Worm (Caenorhabditis elegans): Measurements from ENCODE around the gene B0457.6.

Gene B0457.6

ce11 chrII:8923187-8923586 lies 964 bp downstream of the B0457.6 start (continued):
- peak; percentile 16 for TF ChIP-seq hlh-11 (tag; optimal IDR thresholded peaks at IDR 0.05)
- no peak for TF ChIP-seq mxl-3 (GFP tag; optimal IDR thresholded peaks at IDR 0.05)
- TF ChIP-seq php-3 (GFP tag; IDR thresholded peaks at IDR 0.05) = no peak
- TF ChIP-seq Y5F2A.4 (GFP tag; optimal IDR thresholded peaks at IDR 0.05) = no peak
- TF ChIP-seq ZK337.2 (GFP tag; IDR thresholded peaks at IDR 0.05) = no peak
- TF ChIP-seq nhr-76 (tag; optimal IDR thresholded peaks at IDR 0.05) = no peak
- no peak for TF ChIP-seq ces-1 (GFP tag; optimal IDR thresholded peaks at IDR 0.05)
- peak; percentile 64 for TF ChIP-seq pqm-1 (tag; optimal IDR thresholded peaks at IDR 0.05)
- TF ChIP-seq dpl-1 (GFP tag; optimal IDR thresholded peaks at IDR 0.05) = no peak
- TF ChIP-seq ceh-62 (tag; optimal IDR thresholded peaks at IDR 0.05) = no peak
- TF ChIP-seq unc-39 (tag; optimal IDR thresholded peaks at IDR 0.05) = no peak
- TF ChIP-seq fkh-10 (GFP tag; optimal IDR thresholded peaks at IDR 0.05) = no peak
- no peak for TF ChIP-seq gei-8 (GFP tag; optimal IDR thresholded peaks at IDR 0.05)
- no peak for TF ChIP-seq nhr-10 (tag; optimal IDR thresholded peaks at IDR 0.05)
- peak; percentile 46; the same call in 1 of the 2 replicates for TF ChIP-seq dmd-6 (GFP tag; IDR thresholded peaks at IDR 0.05)

DNA sequence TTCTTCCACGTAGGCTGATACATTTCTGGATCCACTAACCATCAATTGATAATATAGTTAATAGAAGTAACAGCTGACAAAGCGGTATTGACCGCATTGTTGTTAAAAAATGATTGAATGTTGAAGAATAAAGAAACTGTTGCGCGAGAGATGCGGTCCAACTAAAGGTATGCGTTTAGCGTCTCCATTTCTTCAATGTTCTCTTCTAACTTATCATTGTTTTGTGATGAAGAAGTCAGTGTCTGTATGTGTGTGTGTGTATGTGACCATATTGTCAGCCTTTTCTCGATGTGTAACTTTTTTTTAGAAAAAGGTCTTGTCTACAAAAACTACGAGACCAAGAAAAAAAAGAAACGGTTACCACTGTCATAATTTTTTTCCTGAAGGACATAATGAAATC lies 4.2 kb downstream of the B0457.6 start, which contains the start of gene B0457.2:
TSS of gene B0457.2 (minus strand) at position 101 of the 400 bp plus-strand sequence.
- TF ChIP-seq aha-1 (tag) (peak; percentile 19), nhr-28 (tag; optimal IDR thresholded peaks at IDR 0.05) (peak; percentile 63), dve-1 (tag; optimal IDR thresholded peaks at IDR 0.05; ENCODE audit: insufficient read depth) (peak; percentile 37), R02D3.7 (tag; optimal IDR thresholded peaks at IDR 0.05) (no peak), madf-9 (GFP tag; conservative IDR thresholded peaks at IDR 0.05) (no peak)

- TF ChIP-seq F26F4.8 (GFP tag; conservative IDR thresholded peaks at IDR 0.05) (no peak), F37D6.2 (tag; optimal IDR thresholded peaks at IDR 0.05) (no peak), lin-39 (tag; optimal IDR thresholded peaks at IDR 0.05) (no peak), F10B5.3 (tag; optimal IDR thresholded peaks at IDR 0.05) (no peak), ces-1 (GFP tag; optimal IDR thresholded peaks at IDR 0.05) (no peak), nhr-237 (tag; optimal IDR thresholded peaks at IDR 0.05) (no peak), arid-1 (GFP tag; conservative IDR thresholded peaks at IDR 0.05) (no peak), nhr-41 (GFP tag; IDR thresholded peaks at IDR 0.05) (no peak), lin-13 (GFP tag; optimal IDR thresholded peaks at IDR 0.05) (no peak), aly-2 (tag; optimal IDR thresholded peaks at IDR 0.05) (no peak), unc-39 (tag; optimal IDR thresholded peaks at IDR 0.05) (no peak), aha-1 (tag) (no peak), pqm-1 (tag; optimal IDR thresholded peaks at IDR 0.05) (no peak), hif-1 (tag; optimal IDR thresholded peaks at IDR 0.05) (peak in 1 of 2 experiments; percentile 54), nhr-42 (GFP tag; IDR thresholded peaks at IDR 0.05) (no peak), ZK546.5 (tag; optimal IDR thresholded peaks at IDR 0.05) (no peak), zip-2 (tag; optimal IDR thresholded peaks at IDR 0.05) (no peak), ztf-11 (tag; optimal IDR thresholded peaks at IDR 0.05) (no peak), nhr-76 (tag; optimal IDR thresholded peaks at IDR 0.05) (no peak), mes-2 (tag; optimal IDR thresholded peaks at IDR 0.05; ENCODE audit: poor library complexity, severe bottlenecking) (peak; percentile 89), D1046.2 (GFP tag; IDR thresholded peaks at IDR 0.05) (no peak), F49E8.2 (tag; optimal IDR thresholded peaks at IDR 0.05; ENCODE audit: borderline replicate concordance) (no peak), dmd-9 (GFP tag; IDR thresholded peaks at IDR 0.05) (no peak), nhr-25 (tag; optimal IDR thresholded peaks at IDR 0.05; ENCODE audit: borderline replicate concordance, insufficient read depth) (no peak), ctbp-1 (GFP tag; IDR thresholded peaks at IDR 0.05) (no peak), nhr-102 (tag; optimal IDR thresholded peaks at IDR 0.05) (no peak), fos-1 (tag; optimal IDR thresholded peaks at IDR 0.05) (no peak), hmg-1.1 (GFP tag; IDR thresholded peaks at IDR 0.05) (peak; percentile 51; the same call in 1 of the 2 replicates), tra-1 (GFP tag; IDR thresholded peaks at IDR 0.05) (no peak), zip-11 (GFP tag; IDR thresholded peaks at IDR 0.05) (no peak), madf-9 (GFP tag; conservative IDR thresholded peaks at IDR 0.05) (no peak), Y75B8A.6 (GFP tag; IDR thresholded peaks at IDR 0.05) (no peak), dpl-1 (GFP tag; optimal IDR thresholded peaks at IDR 0.05) (peak; percentile 42), hlh-30 (tag; optimal IDR thresholded peaks at IDR 0.05; ENCODE audit: insufficient read depth) (peak; percentile 16)
Measured at ce11 chrII:8927253-8927791, 5.1 kb downstream of the B0457.6 start, which contains the start of gene cct-2. cct-2 (plus strand) TSS chrII:8927741.

All from whole organism, L4 larva.